Fruit fly (Drosophila melanogaster): Measurements from ENCODE around the gene Epg5.

dm6 chr3R:18739978-18740954 lies 18.4 kb downstream of the Epg5 start:
- TF ChIP-seq CG14711 (tag; optimal IDR thresholded peaks at IDR 0.05) (no peak), toe (GFP tag; optimal IDR thresholded peaks at IDR 0.05) (no peak), CG11617 (GFP tag; optimal IDR thresholded peaks at IDR 0.05) (no peak), cnc (optimal IDR thresholded peaks at IDR 0.05) (no peak), CG5204 (GFP tag; optimal IDR thresholded peaks at IDR 0.05) (peak; percentile 5), CG7101 (tag; optimal IDR thresholded peaks at IDR 0.05) (no peak), cic (GFP tag; optimal IDR thresholded peaks at IDR 0.05) (no peak), bab1 (GFP tag; optimal IDR thresholded peaks at IDR 0.05) (no peak), CG7045 (GFP tag; optimal IDR thresholded peaks at IDR 0.05) (no peak)
